Fruit fly (Drosophila melanogaster) whole organism, embryonic: ENCODE measurements around the gene Drsl2.

Experiments used
- Adf1 ChIP-seq: fragments of 200-800 bp; sonication (Bioruptor generic); IDR thresholded peaks from 2 replicates; pipeline ENCODE4 v1.3.6; 2022; ENCODE audit warnings: missing biosample characterization, missing genetic modification characterization
- B-H2 ChIP-seq: fragments of 200-800 bp; sonication (Bioruptor generic); optimal IDR thresholded peaks from 2 replicates; lab custom pipeline; 2018; ENCODE audit warnings: missing biosample characterization, mild to moderate bottlenecking, missing genetic modification characterization
- BEAF-32 ChIP-seq: fragments of 200-800 bp; sonication (Bioruptor generic); optimal IDR thresholded peaks from 3 replicates; lab custom pipeline; 2017; ENCODE audit warnings: missing biosample characterization, missing genetic modification characterization, mild to moderate bottlenecking, moderate library complexity, missing genetic modification reagents
- CG10147 ChIP-seq: fragments of 200-800 bp; sonication (Bioruptor generic); optimal IDR thresholded peaks from 2 replicates; lab custom pipeline; 2019; ENCODE audit warnings: missing biosample characterization, mild to moderate bottlenecking, missing genetic modification characterization, moderate library complexity
- CG11093 ChIP-seq: fragments of 200-800 bp; sonication (Bioruptor generic); IDR thresholded peaks from 3 replicates; pipeline ENCODE4 v1.3.6; 2022; ENCODE audit warnings: missing biosample characterization, missing genetic modification characterization
- CG1233 ChIP-seq: fragments of 200-800 bp; sonication (Bioruptor generic); optimal IDR thresholded peaks from 4 replicates; lab custom pipeline; 2018; ENCODE audit warnings: missing biosample characterization, mild to moderate bottlenecking, missing genetic modification characterization
- CG13424 ChIP-seq: fragments of 200-800 bp; sonication (Bioruptor generic); optimal IDR thresholded peaks from 2 replicates; lab custom pipeline; 2019; ENCODE audit warnings: missing biosample characterization, mild to moderate bottlenecking, missing genetic modification characterization, moderate library complexity
- CG17186 ChIP-seq: fragments of 200-800 bp; sonication (Bioruptor generic); optimal IDR thresholded peaks from 3 replicates; lab custom pipeline; 2017; ENCODE audit warnings: missing biosample characterization, missing genetic modification reagents, missing genetic modification characterization
- CG18262 ChIP-seq: fragments of 200-800 bp; optimal IDR thresholded peaks from 3 replicates; lab custom pipeline; 2019; ENCODE audit warnings: missing biosample characterization, mild to moderate bottlenecking, missing genetic modification characterization, moderate library complexity
- CG18476 ChIP-seq: fragments of 200-800 bp; sonication (Bioruptor generic); optimal IDR thresholded peaks from 2 replicates; lab custom pipeline; 2016; ENCODE audit warnings: missing biosample characterization, mild to moderate bottlenecking, missing genetic modification characterization
- CG18619 ChIP-seq: fragments of 200-800 bp; sonication (Bioruptor generic); optimal IDR thresholded peaks from 3 replicates; lab custom pipeline; 2017; ENCODE audit warnings: missing biosample characterization, mild to moderate bottlenecking, missing genetic modification characterization
- CG2129 ChIP-seq: fragments of 200-800 bp; sonication (Bioruptor generic); IDR thresholded peaks from 2 replicates; pipeline ENCODE4 v1.3.6; 2022; ENCODE audit warnings: missing biosample characterization, missing genetic modification characterization; ENCODE audit not compliant: partially characterized antibody
- CG2712 ChIP-seq: fragments of 200-800 bp; optimal IDR thresholded peaks from 3 replicates; lab custom pipeline; 2019; ENCODE audit warnings: missing biosample characterization, mild to moderate bottlenecking, missing genetic modification characterization, moderate library complexity
- CG31441 ChIP-seq: fragments of 200-800 bp; sonication (Bioruptor generic); IDR thresholded peaks from 2 replicates; pipeline ENCODE4 v1.3.6; 2022; ENCODE audit warnings: missing biosample characterization, missing genetic modification characterization
- CG4404 ChIP-seq: fragments of 200-800 bp; sonication (Bioruptor generic); IDR thresholded peaks from 2 replicates; pipeline ENCODE4 v1.3.6; 2022; ENCODE audit warnings: missing biosample characterization, missing genetic modification characterization
- CG4730 ChIP-seq: fragments of 200-800 bp; sonication (Bioruptor generic); IDR thresholded peaks from 2 replicates; pipeline ENCODE4 v1.3.6; 2022; ENCODE audit warnings: missing biosample characterization, missing genetic modification characterization
- CG6791 ChIP-seq: fragments of 200-800 bp; sonication (Bioruptor generic); IDR thresholded peaks from 3 replicates; pipeline ENCODE4 v1.3.6; 2022; ENCODE audit warnings: missing biosample characterization, missing genetic modification characterization; ENCODE audit not compliant: partially characterized antibody
- CG7745 ChIP-seq: fragments of 200-800 bp; sonication (Bioruptor generic); optimal IDR thresholded peaks from 2 replicates; lab custom pipeline; 2018; ENCODE audit warnings: missing biosample characterization, mild to moderate bottlenecking, missing genetic modification characterization, moderate library complexity
- CG8089 ChIP-seq: fragments of 200-800 bp; sonication (Bioruptor generic); optimal IDR thresholded peaks from 3 replicates; lab custom pipeline; 2016; ENCODE audit warnings: missing biosample characterization, missing genetic modification characterization
- CG8281 ChIP-seq: fragments of 200-800 bp; sonication (Bioruptor generic); optimal IDR thresholded peaks from 2 replicates; lab custom pipeline; 2018; ENCODE audit warnings: missing biosample characterization, mild to moderate bottlenecking, missing genetic modification characterization, moderate library complexity
- CG9932 ChIP-seq: fragments of 200-800 bp; sonication (Bioruptor generic); IDR thresholded peaks from 2 replicates; pipeline ENCODE4 v1.3.6; 2022; ENCODE audit warnings: missing biosample characterization, missing genetic modification characterization
- D19B ChIP-seq: fragments of 200-800 bp; sonication (Bioruptor generic); optimal IDR thresholded peaks from 2 replicates; lab custom pipeline; 2017; ENCODE audit warnings: missing biosample characterization, mild to moderate bottlenecking, missing genetic modification characterization
- E2f2 ChIP-seq: fragments of 200-800 bp; sonication (Bioruptor generic); IDR thresholded peaks from 2 replicates; pipeline ENCODE4 v1.3.6; 2022; ENCODE audit warnings: missing biosample characterization, missing genetic modification characterization
- Elba2 ChIP-seq: fragments of 200-800 bp; sonication (Bioruptor generic); optimal IDR thresholded peaks from 3 replicates; lab custom pipeline; 2016; ENCODE audit warnings: missing biosample characterization, missing genetic modification characterization
- Fer2 ChIP-seq: fragments of 200-800 bp; sonication (Bioruptor generic); optimal IDR thresholded peaks from 2 replicates; lab custom pipeline; 2018; ENCODE audit warnings: missing biosample characterization, mild to moderate bottlenecking, missing genetic modification characterization, moderate library complexity
- Neu2 ChIP-seq: fragments of 200-800 bp; sonication (Bioruptor generic); optimal IDR thresholded peaks from 3 replicates; lab custom pipeline; 2016; ENCODE audit warnings: missing biosample characterization, missing genetic modification characterization, borderline replicate concordance
- Sin3A ChIP-seq: fragments of >200 bp; optimal IDR thresholded peaks from 2 replicates; lab custom pipeline; 2018
- ac ChIP-seq: fragments of 200-800 bp; sonication (Bioruptor generic); optimal IDR thresholded peaks from 3 replicates; lab custom pipeline; 2017; ENCODE audit warnings: missing biosample characterization, mild to moderate bottlenecking, missing genetic modification characterization
- ap ChIP-seq: fragments of 200-800 bp; sonication (Bioruptor generic); IDR thresholded peaks from 2 replicates; pipeline ENCODE4 v1.3.6; 2022; ENCODE audit warnings: missing biosample characterization, missing genetic modification characterization
- caup ChIP-seq: fragments of 200-800 bp; sonication (Bioruptor generic); optimal IDR thresholded peaks from 3 replicates; lab custom pipeline; 2017; ENCODE audit warnings: missing biosample characterization, mild to moderate bottlenecking, missing genetic modification characterization, moderate library complexity; ENCODE audit not compliant: severe bottlenecking
- crp ChIP-seq, 2 experiments: fragments of 200-800 bp; sonication (Bioruptor generic); optimal IDR thresholded peaks; 2 replicates in 1 of 2; 3 replicates in 1 of 2; lab custom pipeline; 2017; ENCODE audit warnings: missing biosample characterization in 2 of 2, missing genetic modification characterization in 2 of 2, mild to moderate bottlenecking in 1 of 2, moderate library complexity in 1 of 2
- da ChIP-seq: fragments of 200-800 bp; sonication (Bioruptor generic); optimal IDR thresholded peaks from 2 replicates; lab custom pipeline; 2016; ENCODE audit warnings: missing biosample characterization, missing genetic modification characterization
- exex ChIP-seq: fragments of 200-800 bp; sonication (Bioruptor generic); optimal IDR thresholded peaks from 4 replicates; lab custom pipeline; 2018; ENCODE audit warnings: missing biosample characterization, mild to moderate bottlenecking, missing genetic modification characterization, moderate library complexity
- fd64A ChIP-seq: fragments of 200-800 bp; sonication (Bioruptor generic); optimal IDR thresholded peaks from 3 replicates; lab custom pipeline; 2018; ENCODE audit warnings: missing biosample characterization, mild to moderate bottlenecking, missing genetic modification characterization
- gce ChIP-seq: fragments of 200-800 bp; sonication (Bioruptor generic); IDR thresholded peaks from 3 replicates; pipeline ENCODE4 v1.3.6; 2022; ENCODE audit warnings: missing biosample characterization, missing genetic modification characterization
- gcm ChIP-seq: fragments of 200-800 bp; sonication (Bioruptor generic); optimal IDR thresholded peaks from 2 replicates; lab custom pipeline; 2019; ENCODE audit warnings: missing biosample characterization, mild to moderate bottlenecking, missing genetic modification characterization, moderate library complexity
- ham ChIP-seq: fragments of 200-800 bp; sonication (Bioruptor generic); IDR thresholded peaks from 2 replicates; pipeline ENCODE4 v1.3.6; 2022; ENCODE audit warnings: missing biosample characterization, missing genetic modification characterization
- hb ChIP-seq: fragments of 200-800 bp; sonication (Bioruptor generic); IDR thresholded peaks from 3 replicates; pipeline ENCODE4 v1.3.6; 2022; ENCODE audit warnings: missing biosample characterization, missing genetic modification characterization; ENCODE audit not compliant: partially characterized antibody
- lilli ChIP-seq: fragments of 200-800 bp; sonication (Bioruptor generic); optimal IDR thresholded peaks from 3 replicates; lab custom pipeline; 2016; ENCODE audit warnings: missing biosample characterization, missing genetic modification characterization
- lmd ChIP-seq: fragments of 200-800 bp; sonication (Bioruptor generic); IDR thresholded peaks from 2 replicates; pipeline ENCODE4 v1.3.6; 2022; ENCODE audit warnings: missing biosample characterization, missing genetic modification characterization
- lola ChIP-seq, 3 experiments: fragments of >200 bp in 2 of 3; fragments of 200-800 bp in 1 of 3; sonication (Bioruptor generic) in 1 of 3; optimal IDR thresholded peaks; 2 replicates each; lab custom pipeline; 2017 to 2019; ENCODE audit warnings: missing biosample characterization in 3 of 3, missing genetic modification characterization in 3 of 3, mild to moderate bottlenecking in 1 of 3, moderate library complexity in 1 of 3
- mirr ChIP-seq: fragments of 200-800 bp; sonication (Bioruptor generic); optimal IDR thresholded peaks from 3 replicates; lab custom pipeline; 2018; ENCODE audit warnings: missing biosample characterization, mild to moderate bottlenecking, missing genetic modification characterization
- onecut ChIP-seq: fragments of 200-800 bp; sonication (Bioruptor generic); IDR thresholded peaks from 2 replicates; pipeline ENCODE4 v1.3.6; 2022; ENCODE audit warnings: missing biosample characterization, missing genetic modification characterization
- peb ChIP-seq: fragments of 200-800 bp; sonication (Bioruptor generic); IDR thresholded peaks from 2 replicates; pipeline ENCODE4 v1.3.6; 2022; ENCODE audit warnings: missing biosample characterization, missing genetic modification characterization
- pzg ChIP-seq: fragments of 200-800 bp; sonication (Bioruptor generic); optimal IDR thresholded peaks from 3 replicates; lab custom pipeline; 2018; ENCODE audit warnings: missing biosample characterization, mild to moderate bottlenecking, missing genetic modification characterization, moderate library complexity
- sens-2 ChIP-seq: fragments of 200-800 bp; sonication (Bioruptor generic); IDR thresholded peaks from 2 replicates; pipeline ENCODE4 v1.3.6; 2022; ENCODE audit warnings: missing biosample characterization, missing genetic modification characterization
- sr ChIP-seq: fragments of 200-800 bp; sonication (Bioruptor generic); IDR thresholded peaks from 3 replicates; pipeline ENCODE4 v1.3.6; 2022; ENCODE audit warnings: missing biosample characterization, missing genetic modification characterization
- tin ChIP-seq: fragments of 200-800 bp; sonication (Bioruptor generic); optimal IDR thresholded peaks from 3 replicates; lab custom pipeline; 2016; ENCODE audit warnings: missing biosample characterization, missing genetic modification characterization
- vvl ChIP-seq: fragments of 200-800 bp; sonication (Bioruptor generic); IDR thresholded peaks from 2 replicates; pipeline ENCODE4 v1.3.6; 2022; ENCODE audit warnings: missing biosample characterization, missing genetic modification characterization
- wdn ChIP-seq: fragments of 200-800 bp; sonication (Bioruptor generic); IDR thresholded peaks from 2 replicates; pipeline ENCODE4 v1.3.6; 2022; ENCODE audit warnings: missing biosample characterization, missing genetic modification characterization

Drsl2 gene

dm6 chr3L:3300345-3300744 lies 13.8 kb upstream of the Drsl2 start (continued):
- peak in 1 of 3 experiments; percentile 21 for TF ChIP-seq lola (GFP tag; optimal IDR thresholded peaks at IDR 0.05; lab: Kevin White, UChicago)
- no peak for TF ChIP-seq Elba2 (GFP tag; lab: Kevin White, UChicago)
- peak; percentile 65 for TF ChIP-seq CG4730
- peak; percentile 30; the same call in 1 of the 2 replicates for TF ChIP-seq onecut
- no peak for TF ChIP-seq BEAF-32
- peak; percentile 68 for TF ChIP-seq tin (GFP tag; lab: Kevin White, UChicago)
- peak; percentile 61 for TF ChIP-seq ap
- TF ChIP-seq pzg, result no peak
- TF ChIP-seq vvl (GFP tag; lab: Robert Waterston, UW), result peak; percentile 85
- TF ChIP-seq CG11093 (GFP tag; lab: Robert Waterston, UW), result peak; percentile 57; the same call in 2 of the 3 replicates
- TF ChIP-seq Adf1 (GFP tag; lab: Robert Waterston, UW), result no peak
- TF ChIP-seq CG9932 (GFP tag; lab: Robert Waterston, UW), result no peak; the same call in 1 of the 2 replicates
- TF ChIP-seq fd64A (GFP tag; lab: Kevin White, UChicago), result peak; percentile 19
- TF ChIP-seq exex (tag; lab: Kevin White, UChicago), result no peak
- peak; percentile 43; the same call in 1 of the 2 replicates for TF ChIP-seq E2f2
- no peak for TF ChIP-seq wdn
- no peak for TF ChIP-seq CG2129 (GFP tag; lab: Robert Waterston, UW)
- TF ChIP-seq hb (GFP tag; lab: Robert Waterston, UW), result no peak
- no peak for TF ChIP-seq lilli (GFP tag; lab: Kevin White, UChicago)
- no peak for TF ChIP-seq CG8089
- TF ChIP-seq D19B, result no peak
- no peak for TF ChIP-seq mirr (GFP tag; lab: Kevin White, UChicago)
- TF ChIP-seq sens-2 (GFP tag; lab: Robert Waterston, UW), result 0 out of 2 replicates have a peak, but pooled peaks have one; percentile 19
- no peak for TF ChIP-seq Fer2 (tag; lab: Kevin White, UChicago)
- 0 out of 3 replicates have a peak, but pooled peaks have one; percentile 22 for TF ChIP-seq gce (GFP tag; lab: Robert Waterston, UW)
- peak; percentile 81 for TF ChIP-seq CG31441
- TF ChIP-seq lmd (GFP tag; lab: Robert Waterston, UW), result peak; percentile 60
- no peak for TF ChIP-seq ham (GFP tag; lab: Robert Waterston, UW)
- no peak for TF ChIP-seq Neu2
- TF ChIP-seq da (GFP tag; lab: Kevin White, UChicago), result no peak
- no peak for TF ChIP-seq CG7745 (tag; lab: Kevin White, UChicago)
- TF ChIP-seq crp (GFP tag; optimal IDR thresholded peaks at IDR 0.05; lab: Kevin White, UChicago), result no peak
- 0 out of 3 replicates have a peak, but pooled peaks have one; percentile 35 for TF ChIP-seq sr (GFP tag; lab: Robert Waterston, UW)
- peak; percentile 13 for TF ChIP-seq CG8281 (tag; lab: Kevin White, UChicago)
- no peak for TF ChIP-seq Sin3A (lab: Kevin White, UChicago)
- no peak for TF ChIP-seq ac
- peak; percentile 31 for TF ChIP-seq CG1233 (GFP tag; lab: Kevin White, UChicago)
- TF ChIP-seq CG6791, result no peak
- TF ChIP-seq CG2712 (tag; lab: Kevin White, UChicago), result peak; percentile 73
- peak; percentile 28 for TF ChIP-seq caup (GFP tag; lab: Kevin White, UChicago)
- no peak for TF ChIP-seq CG10147 (GFP tag; lab: Kevin White, UChicago)
- TF ChIP-seq CG13424, result peak; percentile 55
- TF ChIP-seq peb (GFP tag; lab: Robert Waterston, UW), result 0 out of 2 replicates have a peak, but pooled peaks have one; percentile 10
- peak; percentile 66 for TF ChIP-seq CG18262
- peak; percentile 30 for TF ChIP-seq CG18476 (GFP tag; lab: Kevin White, UChicago)
- 0 out of 2 replicates have a peak, but pooled peaks have one; percentile 29 for TF ChIP-seq CG4404
- no peak for TF ChIP-seq B-H2
- peak; percentile 61 for TF ChIP-seq gcm
- no peak for TF ChIP-seq CG17186 (GFP tag; lab: Kevin White, UChicago)
- peak; percentile 1 for TF ChIP-seq CG18619
